Worm (Caenorhabditis elegans) whole organism, L4/young adult: ENCODE results near the gene smrd-1.

Source experiments
- W03F9.2 ChIP-seq: fragments of 150-350 bp; optimal IDR thresholded peaks from 2 replicates; lab custom pipeline; 2014; ENCODE audit warnings: missing biosample characterization, missing genetic modification characterization
- him-1 ChIP-seq: sonication (generic microtip); optimal IDR thresholded peaks from 2 replicates; lab custom pipeline; 2016; ENCODE audit warnings: missing genotype, missing genetic modification reagents, missing genetic modification characterization, missing compliant biosample characterization

- TF ChIP-seq him-1, result no peak
- TF ChIP-seq W03F9.2 (tag; lab: Kevin White, UChicago), result no peak
These were observed 15.2 kb upstream of the smrd-1 start, which contains the start of gene H04D03.4 for ce11 chrIII:10451012-10451411.
